Fruit fly (Drosophila melanogaster): ENCODE measurements around the gene CG12590.
A peak's percentile ranks its signal among the peaks of the same experiment; 100 is the strongest.

CG12590 gene

DNA sequence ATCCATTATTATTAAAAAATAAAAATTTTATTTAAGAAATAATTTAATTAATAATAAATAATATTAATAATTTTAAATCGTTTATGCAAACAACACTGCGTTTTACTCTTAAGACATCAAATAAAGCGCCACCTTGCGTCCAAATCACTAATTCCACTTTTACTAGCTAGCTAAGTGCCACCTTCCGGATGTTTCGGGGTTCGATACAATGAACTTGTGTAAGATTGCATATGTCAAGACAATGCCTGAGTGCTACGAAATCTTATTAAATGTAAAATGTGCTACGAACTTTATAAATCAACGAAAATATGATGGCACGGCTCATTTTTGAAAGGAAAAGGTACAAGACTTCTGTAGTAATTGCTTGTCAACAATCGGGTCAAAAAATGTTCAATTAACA, 32.5 kb upstream of the CG12590 start (continued):
- peak; percentile 55 for TF ChIP-seq Ssrp (tag; optimal IDR thresholded peaks at IDR 0.05)
- no peak for TF ChIP-seq lbe (GFP tag; optimal IDR thresholded peaks at IDR 0.05)
- TF ChIP-seq ranshi (GFP tag; IDR thresholded peaks at IDR 0.05) = peak; percentile 62; the same call in 1 of the 2 replicates
- peak; percentile 69 for TF ChIP-seq ind (GFP tag; optimal IDR thresholded peaks at IDR 0.05)
- no peak for TF ChIP-seq nau (GFP tag; optimal IDR thresholded peaks at IDR 0.05)
- TF ChIP-seq phol (tag; optimal IDR thresholded peaks at IDR 0.05) = peak; percentile 62
- peak; percentile 61 for TF ChIP-seq CHES-1-like (GFP tag; optimal IDR thresholded peaks at IDR 0.05)
- no peak for TF ChIP-seq sqz (GFP tag; optimal IDR thresholded peaks at IDR 0.05)
- TF ChIP-seq mirr (GFP tag; optimal IDR thresholded peaks at IDR 0.05) = peak; percentile 28
- peak; percentile 78 for TF ChIP-seq Gug (GFP tag; IDR thresholded peaks at IDR 0.05)
- TF ChIP-seq usp (GFP tag; optimal IDR thresholded peaks at IDR 0.05) = no peak
- peak; percentile 42 for TF ChIP-seq Atf3 (GFP tag; optimal IDR thresholded peaks at IDR 0.05)
- TF ChIP-seq CG1529 (GFP tag; optimal IDR thresholded peaks at IDR 0.05) = no peak
- TF ChIP-seq CG8089 (GFP tag; optimal IDR thresholded peaks at IDR 0.05) = peak; percentile 61
- TF ChIP-seq prd (optimal IDR thresholded peaks at IDR 0.05) = no peak
- peak; percentile 59; the same call in 2 of the 3 replicates for TF ChIP-seq prd (GFP tag; IDR thresholded peaks at IDR 0.05)
- peak; percentile 34; the same call in 1 of the 2 replicates for TF ChIP-seq CG13287 (GFP tag; IDR thresholded peaks at IDR 0.05; ENCODE audit: partially characterized antibody)
- no peak for TF ChIP-seq fd64A (GFP tag; optimal IDR thresholded peaks at IDR 0.05)
- no peak for TF ChIP-seq toy (GFP tag; IDR thresholded peaks at IDR 0.05)
- peak; percentile 15 for TF ChIP-seq CG30020 (tag; optimal IDR thresholded peaks at IDR 0.05)
- TF ChIP-seq CG2889 (GFP tag; IDR thresholded peaks at IDR 0.05) = no peak
- TF ChIP-seq abd-A (tag; optimal IDR thresholded peaks at IDR 0.05) = peak; percentile 76
- peak; percentile 60 for TF ChIP-seq unpg (GFP tag; optimal IDR thresholded peaks at IDR 0.05)
- TF ChIP-seq CG13894 (tag; optimal IDR thresholded peaks at IDR 0.05) = peak; percentile 81
- TF ChIP-seq jumu (GFP tag; optimal IDR thresholded peaks at IDR 0.05) = peak; percentile 65
- TF ChIP-seq aop (GFP tag; IDR thresholded peaks at IDR 0.05) = no peak
- TF ChIP-seq kah (GFP tag; optimal IDR thresholded peaks at IDR 0.05) = no peak
- no peak for TF ChIP-seq CG12071 (GFP tag; optimal IDR thresholded peaks at IDR 0.05)
- TF ChIP-seq CG17385 (GFP tag; optimal IDR thresholded peaks at IDR 0.05) = no peak
- peak; percentile 74 for TF ChIP-seq CG2712 (tag; optimal IDR thresholded peaks at IDR 0.05)
- peak; percentile 24 for TF ChIP-seq CG9727 (GFP tag; optimal IDR thresholded peaks at IDR 0.05)
- TF ChIP-seq Sin3A (optimal IDR thresholded peaks at IDR 0.05) = no peak
- TF ChIP-seq CG18599 (GFP tag; optimal IDR thresholded peaks at IDR 0.05) = peak; percentile 37
- TF ChIP-seq Six4 (GFP tag; optimal IDR thresholded peaks at IDR 0.05) = peak; percentile 11
- no peak for TF ChIP-seq nerfin-2 (GFP tag; IDR thresholded peaks at IDR 0.05; ENCODE audit: partially characterized antibody)
- TF ChIP-seq stc (GFP tag; IDR thresholded peaks at IDR 0.05) = no peak
- no peak for TF ChIP-seq YL-1 (GFP tag; optimal IDR thresholded peaks at IDR 0.05)
- no peak for TF ChIP-seq Doc2 (GFP tag; IDR thresholded peaks at IDR 0.05)
- TF ChIP-seq CG12744 (GFP tag; optimal IDR thresholded peaks at IDR 0.05) = peak; percentile 63
- TF ChIP-seq Ada2b (GFP tag; IDR thresholded peaks at IDR 0.05) = peak; percentile 48
- peak; percentile 74 for TF ChIP-seq tin (GFP tag; optimal IDR thresholded peaks at IDR 0.05)
- TF ChIP-seq Med (GFP tag) = peak; percentile 97
- no peak; the same call in 1 of the 2 replicates for TF ChIP-seq ttk (GFP tag; IDR thresholded peaks at IDR 0.05)
- TF ChIP-seq TFAM (GFP tag; optimal IDR thresholded peaks at IDR 0.05) = no peak
- TF ChIP-seq Hand (GFP tag; optimal IDR thresholded peaks at IDR 0.05) = no peak
- TF ChIP-seq zfh2 (GFP tag; optimal IDR thresholded peaks at IDR 0.05) = peak; percentile 78
- peak; percentile 36; the same call in 1 of the 2 replicates for TF ChIP-seq Adf1 (GFP tag; IDR thresholded peaks at IDR 0.05)
- TF ChIP-seq pho (GFP tag; optimal IDR thresholded peaks at IDR 0.05) = peak; percentile 60
- peak; percentile 38 for TF ChIP-seq Oli (tag; optimal IDR thresholded peaks at IDR 0.05)
- TF ChIP-seq run (tag; optimal IDR thresholded peaks at IDR 0.05) = no peak
- TF ChIP-seq Hr51 (GFP tag; optimal IDR thresholded peaks at IDR 0.05) = peak; percentile 40 to 74
- TF ChIP-seq NFAT (GFP tag; IDR thresholded peaks at IDR 0.05) = peak; percentile 67; the same call in 1 of the 2 replicates
